Worm (Caenorhabditis elegans) whole organism, midembryonic: ENCODE measurements around the gene srg-17.

Source experiments
- cog-1 ChIP-seq: sonication (generic microtip); optimal IDR thresholded peaks from 2 replicates; lab custom pipeline; 2016; ENCODE audit warnings: missing genetic modification characterization, missing compliant biosample characterization
- flt-1 ChIP-seq: fragments of 200-800 bp; sonication (Bioruptor generic); IDR thresholded peaks from 2 replicates; pipeline ENCODE4 v1.3.6; 2022; ENCODE audit warnings: missing genetic modification characterization, missing compliant biosample characterization
- med-1 ChIP-seq: sonication (generic microtip); optimal IDR thresholded peaks from 2 replicates; lab custom pipeline; 2017; ENCODE audit warnings: missing genetic modification characterization, mild to moderate bottlenecking, missing compliant biosample characterization, antibody characterized with exemption, missing genetic modification reagents; ENCODE audit not compliant: insufficient read depth
- ref-1 ChIP-seq: fragments of 200-800 bp; sonication (Bioruptor generic); conservative IDR thresholded peaks from 2 replicates; pipeline ENCODE4 v1.3.6; 2022; ENCODE audit warnings: missing genetic modification reagents, missing genetic modification characterization, missing compliant biosample characterization

DNA sequence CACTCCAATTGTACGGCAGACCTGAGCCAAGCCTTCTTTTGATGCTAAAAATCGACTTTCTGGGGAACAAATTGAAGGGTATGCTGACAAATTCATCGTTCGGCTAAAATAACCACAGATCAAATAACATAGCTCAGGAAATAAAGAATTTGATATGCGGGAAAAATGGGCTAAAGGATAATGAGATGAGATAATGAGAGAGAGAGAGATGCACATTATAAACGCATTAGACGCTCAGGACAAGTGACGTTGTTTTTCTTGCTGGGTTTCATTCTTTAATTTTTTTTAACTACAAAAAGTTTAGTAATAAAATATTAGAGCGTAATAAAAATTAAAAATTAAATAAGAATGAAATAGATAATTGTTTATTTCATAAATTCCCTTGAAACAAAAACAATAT lies 41.1 kb downstream of the srg-17 start, which contains the start of gene srh-69:
- TF ChIP-seq flt-1 (GFP tag; lab: Robert Waterston, UW): no peak
- TF ChIP-seq ref-1: no peak
- TF ChIP-seq cog-1: no peak
- TF ChIP-seq med-1 (GFP tag; lab: Kevin White, UChicago): no peak
